6 worm cellular contexts compared by ENCODE assay signal in genomic region chrIV:1826737-1827136, ce11.
TF ChIP-seq lines count a peak whose summit lies in the region.

No protein-coding gene starts in this region.

TF ChIP-seq in whole organism, L1 larva, 84 proteins besides CTCF, POLR2A, EP300 and RAD21 (continues in another document):
- no peak for TF ChIP-seq unc-130 (tag; optimal IDR thresholded peaks at IDR 0.05; lab: Kevin White, UChicago)
- TF ChIP-seq lsy-2 (tag; optimal IDR thresholded peaks at IDR 0.05; lab: Kevin White, UChicago): peak in 1 of 2 experiments; percentile 42
- TF ChIP-seq vab-15 (tag; optimal IDR thresholded peaks at IDR 0.05; lab: Kevin White, UChicago): peak; percentile 37
- TF ChIP-seq hlh-17 (GFP tag; optimal IDR thresholded peaks at IDR 0.05; lab: Kevin White, UChicago; ENCODE audit: borderline replicate concordance): no peak
- TF ChIP-seq nhr-84 (tag; optimal IDR thresholded peaks at IDR 0.05; lab: Kevin White, UChicago): no peak
- TF ChIP-seq lin-14 (GFP tag; optimal IDR thresholded peaks at IDR 0.05; lab: Kevin White, UChicago): peak; percentile 81
- peak in 1 of 3 experiments; percentile 21 for TF ChIP-seq ceh-82 (tag; optimal IDR thresholded peaks at IDR 0.05; lab: Kevin White, UChicago)
- TF ChIP-seq fkh-8 (tag; optimal IDR thresholded peaks at IDR 0.05; lab: Kevin White, UChicago): peak; percentile 71
- TF ChIP-seq nhr-47 (tag; optimal IDR thresholded peaks at IDR 0.05; lab: Kevin White, UChicago): peak; percentile 54
- TF ChIP-seq F16B12.6 (tag; optimal IDR thresholded peaks at IDR 0.05; lab: Kevin White, UChicago): no peak
- no peak for TF ChIP-seq nhr-12 (tag; optimal IDR thresholded peaks at IDR 0.05; lab: Kevin White, UChicago)
- no peak for TF ChIP-seq snpc-4 (tag; optimal IDR thresholded peaks at IDR 0.05; lab: Kevin White, UChicago)
- TF ChIP-seq snu-23 (GFP tag; optimal IDR thresholded peaks at IDR 0.05; lab: Kevin White, UChicago): peak; percentile 19
- TF ChIP-seq egl-13 (tag; optimal IDR thresholded peaks at IDR 0.05; lab: Kevin White, UChicago): peak; percentile 24
- no peak for TF ChIP-seq tlp-1 (tag; optimal IDR thresholded peaks at IDR 0.05; lab: Kevin White, UChicago)

TF ChIP-seq in whole organism, L2 larva, 48 proteins besides CTCF, POLR2A, EP300 and RAD21 (continues in another document):
- TF ChIP-seq mdl-1 (tag; optimal IDR thresholded peaks at IDR 0.05; lab: Kevin White, UChicago): no peak
- no peak for TF ChIP-seq ztf-1 (GFP tag; conservative IDR thresholded peaks at IDR 0.05; lab: Robert Waterston, UW)
- TF ChIP-seq sem-4 (tag; optimal IDR thresholded peaks at IDR 0.05; lab: Kevin White, UChicago): no peak
- TF ChIP-seq nhr-77 (tag; optimal IDR thresholded peaks at IDR 0.05; lab: Kevin White, UChicago): no peak
- peak; percentile 15 for TF ChIP-seq sma-9 (GFP tag; optimal IDR thresholded peaks at IDR 0.05; lab: Kevin White, UChicago)
- TF ChIP-seq sma-9 (tag; optimal IDR thresholded peaks at IDR 0.05; lab: Kevin White, UChicago): no peak
- peak; percentile 46 for TF ChIP-seq nhr-129 (tag; optimal IDR thresholded peaks at IDR 0.05; lab: Kevin White, UChicago)
- TF ChIP-seq aly-2 (tag; optimal IDR thresholded peaks at IDR 0.05; lab: Kevin White, UChicago): no peak
- no peak for TF ChIP-seq mbf-1 (tag; optimal IDR thresholded peaks at IDR 0.05; lab: Kevin White, UChicago)
- TF ChIP-seq ztf-11 (tag; optimal IDR thresholded peaks at IDR 0.05; lab: Kevin White, UChicago): no peak
- TF ChIP-seq ama-1 (optimal IDR thresholded peaks at IDR 0.05; lab: Kevin White, UChicago): no peak
- TF ChIP-seq nhr-25 (tag; optimal IDR thresholded peaks at IDR 0.05; lab: Kevin White, UChicago): no peak
- no peak for TF ChIP-seq elt-1 (tag; optimal IDR thresholded peaks at IDR 0.05; lab: Kevin White, UChicago)
- TF ChIP-seq lsy-2 (tag; optimal IDR thresholded peaks at IDR 0.05; lab: Kevin White, UChicago): peak in 1 of 2 experiments; percentile 34
- TF ChIP-seq C34F6.9 (tag; optimal IDR thresholded peaks at IDR 0.05; lab: Kevin White, UChicago): peak; percentile 44
- peak; percentile 22 for TF ChIP-seq crh-2 (tag; optimal IDR thresholded peaks at IDR 0.05; lab: Kevin White, UChicago)

TF ChIP-seq in whole organism, L3 larva, 47 proteins besides CTCF, POLR2A, EP300 and RAD21:
- TF ChIP-seq nhr-237 (tag; optimal IDR thresholded peaks at IDR 0.05; lab: Kevin White, UChicago) (no peak), lin-39 (tag; optimal IDR thresholded peaks at IDR 0.05; lab: Kevin White, UChicago) (peak; percentile 40), R02D3.7 (tag; optimal IDR thresholded peaks at IDR 0.05; lab: Kevin White, UChicago) (no peak), nhr-11 (tag; optimal IDR thresholded peaks at IDR 0.05; lab: Kevin White, UChicago) (peak; percentile 41)
TF ChIP-seq in whole organism, L3 larva: peak in this region for 2.

TF ChIP-seq in whole organism, L4 larva, 104 proteins besides CTCF, POLR2A, EP300 and RAD21 (continues in another document):
- TF ChIP-seq ceh-82 (tag; optimal IDR thresholded peaks at IDR 0.05; lab: Kevin White, UChicago) (no peak), ZK337.2 (GFP tag; IDR thresholded peaks at IDR 0.05; lab: Robert Waterston, UW) (no peak), nhr-28 (tag; optimal IDR thresholded peaks at IDR 0.05; lab: Kevin White, UChicago) (no peak), nhr-76 (tag; optimal IDR thresholded peaks at IDR 0.05; lab: Kevin White, UChicago) (no peak), aha-1 (tag; lab: Kevin White, UChicago) (peak; percentile 22), dmd-6 (GFP tag; IDR thresholded peaks at IDR 0.05; lab: Robert Waterston, UW) (no peak), T20F7.1 (GFP tag; optimal IDR thresholded peaks at IDR 0.05; lab: Kevin White, UChicago) (no peak), mes-2 (tag; optimal IDR thresholded peaks at IDR 0.05; lab: Kevin White, UChicago; ENCODE audit: poor library complexity, severe bottlenecking) (no peak), nhr-77 (tag; optimal IDR thresholded peaks at IDR 0.05; lab: Kevin White, UChicago) (no peak), nhr-111 (GFP tag; optimal IDR thresholded peaks at IDR 0.05; lab: Kevin White, UChicago) (no peak), zip-2 (tag; optimal IDR thresholded peaks at IDR 0.05; lab: Kevin White, UChicago) (no peak), lsy-2 (tag; optimal IDR thresholded peaks at IDR 0.05; lab: Kevin White, UChicago) (peak in 1 of 2 experiments; percentile 14), nhr-42 (GFP tag; IDR thresholded peaks at IDR 0.05; lab: Robert Waterston, UW) (no peak), dpl-1 (GFP tag; optimal IDR thresholded peaks at IDR 0.05; lab: Kevin White, UChicago) (no peak), nhr-11 (tag; optimal IDR thresholded peaks at IDR 0.05; lab: Kevin White, UChicago) (peak; percentile 11), unc-62 (GFP tag; optimal IDR thresholded peaks at IDR 0.05 in 1 of 2; lab: Kevin White, UChicago) (peak in 1 of 2 experiments; percentile 97), unc-62 (tag; optimal IDR thresholded peaks at IDR 0.05; lab: Kevin White, UChicago) (no peak), hlh-30 (tag; optimal IDR thresholded peaks at IDR 0.05; lab: Kevin White, UChicago; ENCODE audit: insufficient read depth) (peak; percentile 36), nhr-102 (tag; optimal IDR thresholded peaks at IDR 0.05; lab: Kevin White, UChicago) (no peak), vab-7 (GFP tag; IDR thresholded peaks at IDR 0.05; lab: Robert Waterston, UW) (no peak), dve-1 (tag; optimal IDR thresholded peaks at IDR 0.05; lab: Kevin White, UChicago; ENCODE audit: insufficient read depth) (no peak)

TF ChIP-seq in whole organism, late embryonic, 69 proteins besides CTCF, POLR2A, EP300 and RAD21:
- TF ChIP-seq gmeb-2 (tag; optimal IDR thresholded peaks at IDR 0.05; lab: Kevin White, UChicago) (no peak), hlh-8 (tag; optimal IDR thresholded peaks at IDR 0.05; lab: Kevin White, UChicago) (no peak), rnt-1 (tag; optimal IDR thresholded peaks at IDR 0.05; lab: Kevin White, UChicago) (no peak), ceh-24 (tag; optimal IDR thresholded peaks at IDR 0.05; lab: Kevin White, UChicago) (no peak), odd-2 (tag; optimal IDR thresholded peaks at IDR 0.05; lab: Kevin White, UChicago) (no peak), pag-3 (tag; optimal IDR thresholded peaks at IDR 0.05; lab: Kevin White, UChicago; ENCODE audit: borderline replicate concordance) (no peak), ceh-31 (tag; optimal IDR thresholded peaks at IDR 0.05; lab: Kevin White, UChicago) (peak; percentile 4), ceh-14 (tag; optimal IDR thresholded peaks at IDR 0.05; lab: Kevin White, UChicago) (peak; percentile 29), ref-2 (tag; optimal IDR thresholded peaks at IDR 0.05; lab: Kevin White, UChicago) (peak; percentile 6), mec-3 (tag; optimal IDR thresholded peaks at IDR 0.05; lab: Kevin White, UChicago; ENCODE audit: borderline replicate concordance) (no peak), unc-42 (tag; optimal IDR thresholded peaks at IDR 0.05; lab: Kevin White, UChicago) (peak; percentile 95), fkh-6 (tag; optimal IDR thresholded peaks at IDR 0.05; lab: Kevin White, UChicago) (no peak), dmd-4 (tag; optimal IDR thresholded peaks at IDR 0.05; lab: Kevin White, UChicago; ENCODE audit: borderline replicate concordance) (no peak)

TF ChIP-seq in whole organism, mixed stage, embryonic, 35 proteins besides CTCF, POLR2A, EP300 and RAD21:
- TF ChIP-seq unc-120 (tag; optimal IDR thresholded peaks at IDR 0.05; lab: Kevin White, UChicago; ENCODE audit: poor library complexity, severe bottlenecking) (no peak), ceh-83 (GFP tag; optimal IDR thresholded peaks at IDR 0.05; lab: Kevin White, UChicago) (no peak), ces-1 (GFP tag; optimal IDR thresholded peaks at IDR 0.05; lab: Kevin White, UChicago) (peak; percentile 93), mep-1 (tag; optimal IDR thresholded peaks at IDR 0.05; lab: Kevin White, UChicago) (no peak), nhr-28 (tag; optimal IDR thresholded peaks at IDR 0.05; lab: Kevin White, UChicago) (no peak), lin-13 (tag; optimal IDR thresholded peaks at IDR 0.05; lab: Kevin White, UChicago) (no peak), cnd-1 (tag; optimal IDR thresholded peaks at IDR 0.05; lab: Kevin White, UChicago) (no peak), nhr-12 (tag; optimal IDR thresholded peaks at IDR 0.05; lab: Kevin White, UChicago) (no peak)

Comparison
In these comparisons a context has a peak if more than half of its experiments do, and no peak if none do; other contexts are left out.
1. Of the 29 proteins assayed by ChIP-seq in both whole organism, L4 larva and whole organism, L1 larva: peak only in whole organism, L4 larva: aha-1 and nhr-11; only in whole organism, L1 larva: fkh-10; in both: none; in neither: 23; mixed calls (peak in some experiments, not most) for 3.